Worm (Caenorhabditis elegans) whole organism, young adult: ENCODE measurements around the gene R07C3.13.

Experiments used
- F49E8.2 ChIP-seq: sonication (generic microtip); optimal IDR thresholded peaks from 3 replicates; lab custom pipeline; 2017; ENCODE audit warnings: missing genetic modification characterization, mild to moderate bottlenecking, missing compliant biosample characterization, antibody characterized with exemption, moderate library complexity; ENCODE audit not compliant: insufficient read depth
- F55B11.4 ChIP-seq: sonication (generic microtip); optimal IDR thresholded peaks from 2 replicates; lab custom pipeline; 2016; ENCODE audit warnings: missing compliant biosample characterization, missing genetic modification characterization, borderline replicate concordance; ENCODE audit not compliant: insufficient read depth
- dox-1 ChIP-seq: fragments of 200-800 bp; sonication (Bioruptor generic); IDR thresholded peaks from 2 replicates; pipeline ENCODE4 v1.3.6; 2022; ENCODE audit warnings: missing genetic modification reagents, missing genetic modification characterization, missing compliant biosample characterization
- nhr-80 ChIP-seq: sonication (generic microtip); optimal IDR thresholded peaks from 2 replicates; lab custom pipeline; 2016; ENCODE audit warnings: missing genetic modification characterization, missing compliant biosample characterization
- snpc-4 ChIP-seq, 5 experiments: fragments of 150-350 bp in 1 of 5; sonication (generic microtip) in 4 of 5; optimal IDR thresholded peaks; 2 replicates each; lab custom pipeline; 2014 to 2018; ENCODE audit warnings: missing genetic modification characterization in 5 of 5, missing biosample characterization in 3 of 5, antibody characterized with exemption in 2 of 5, mild to moderate bottlenecking in 2 of 5, missing compliant biosample characterization in 2 of 5, missing genotype in 2 of 5, moderate library complexity in 2 of 5, missing genetic modification reagents in 1 of 5

Gene R07C3.13

ce11 chrII:880666-881226 is 46.5 kb downstream of the R07C3.13 start:
- 0 out of 2 replicates have a peak, but pooled peaks have one; percentile 23 for TF ChIP-seq dox-1 (GFP tag; lab: Robert Waterston, UW)
- peak; percentile 79 for TF ChIP-seq nhr-80
- no peak for TF ChIP-seq F49E8.2 (tag; lab: Kevin White, UChicago)
- no peak for TF ChIP-seq snpc-4 (GFP tag; optimal IDR thresholded peaks at IDR 0.05; lab: Kevin White, UChicago)
- TF ChIP-seq snpc-4 (tag; optimal IDR thresholded peaks at IDR 0.05; lab: Kevin White, UChicago) = peak in 3 of 4 experiments; percentile 39 to 90 (median 65)
- no peak for TF ChIP-seq F55B11.4
